Worm (Caenorhabditis elegans): ENCODE data around the gene Y4C6A.4.

DNA sequence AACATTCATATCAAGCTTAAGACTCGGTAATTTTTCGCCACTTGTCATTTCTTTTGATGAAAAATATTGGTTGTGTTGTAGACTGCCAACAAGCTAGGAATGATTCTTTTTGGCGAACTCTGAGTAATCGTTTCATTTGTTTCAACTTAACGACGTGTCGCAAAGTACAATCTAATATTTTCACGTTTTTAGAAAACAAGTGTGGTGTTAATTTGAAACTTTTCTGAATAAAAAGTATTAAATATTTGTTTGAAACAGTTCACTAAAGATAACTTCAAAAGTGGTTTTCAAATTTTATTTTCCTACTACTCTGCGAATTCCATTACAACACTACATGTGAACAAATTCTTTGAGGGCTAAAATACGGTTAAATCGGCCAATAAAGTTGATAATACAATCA, 23.7 kb downstream of the Y4C6A.4 start, which contains the start of gene T11F8.4:
- TF ChIP-seq elt-1 (tag; optimal IDR thresholded peaks at IDR 0.05), result no peak
- no peak for TF ChIP-seq elt-3 (tag; optimal IDR thresholded peaks at IDR 0.05)
- no peak for TF ChIP-seq ztf-11 (tag; optimal IDR thresholded peaks at IDR 0.05)
- TF ChIP-seq mdl-1 (tag; optimal IDR thresholded peaks at IDR 0.05), result no peak

All from whole organism, L2 larva.